Fruit fly (Drosophila melanogaster): ENCODE measurements around the gene CG12594.

CG12594 gene

dm6 chr3R:11772181-11772827 is 50.8 kb downstream of the CG12594 start:
- TF ChIP-seq Dll (optimal IDR thresholded peaks at IDR 0.05) = no peak
- no peak for TF ChIP-seq EcR (GFP tag; optimal IDR thresholded peaks at IDR 0.05)

DNA sequence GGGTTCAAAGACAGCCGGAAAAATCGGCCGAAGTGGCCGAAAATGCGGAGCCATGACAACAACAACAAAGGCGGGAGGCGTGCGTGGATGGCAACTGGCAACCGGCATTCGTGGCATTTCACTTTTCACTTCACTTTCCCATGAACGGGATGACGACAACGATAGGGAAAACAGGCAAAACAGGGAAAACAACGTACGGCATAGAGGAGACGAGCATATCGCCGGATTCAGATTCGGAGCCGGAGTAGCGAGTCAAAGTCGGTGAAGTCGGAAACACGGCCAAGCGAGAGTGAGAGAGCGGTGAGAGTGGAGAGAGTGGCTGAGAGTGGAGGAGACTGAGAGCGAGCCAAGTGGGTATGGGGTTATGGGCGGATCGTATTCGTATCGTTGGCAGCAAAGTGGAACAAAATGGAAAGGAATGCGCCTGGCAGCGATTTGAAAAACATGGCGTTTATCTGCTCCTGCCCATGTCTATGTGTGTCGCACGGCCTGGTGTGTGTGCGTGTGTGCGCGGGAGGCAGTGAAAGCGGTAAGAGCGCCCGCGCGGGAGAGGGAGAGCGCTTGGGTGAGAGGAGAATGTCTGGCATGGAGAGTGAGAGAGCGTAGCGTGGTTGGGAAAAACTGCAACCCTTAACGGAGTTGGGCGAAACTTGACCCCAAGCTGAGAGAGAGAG is 51.9 kb downstream of the CG12594 start:
- TF ChIP-seq Dll (optimal IDR thresholded peaks at IDR 0.05) = peak; percentile 91
- no peak for TF ChIP-seq usp (GFP tag; optimal IDR thresholded peaks at IDR 0.05)

DNA sequence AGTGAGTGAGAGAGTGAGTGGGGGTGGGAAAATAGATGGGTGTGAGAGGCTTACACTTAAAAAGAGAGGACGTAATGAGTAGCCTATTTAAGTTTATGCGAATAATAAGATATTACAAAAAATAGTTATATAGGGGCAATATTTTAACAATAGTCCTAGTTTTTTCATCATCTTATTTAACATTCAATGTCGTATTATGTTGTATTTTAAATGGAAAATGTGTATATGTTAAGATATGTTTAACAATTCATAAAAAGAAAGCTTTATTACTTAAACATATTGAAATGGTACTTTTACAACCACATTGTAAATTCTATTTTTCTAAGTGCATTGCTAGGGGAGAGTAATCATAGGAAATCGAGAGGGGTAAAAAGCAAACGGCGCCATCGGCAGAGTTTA is 52.5 kb downstream of the CG12594 start:
- TF ChIP-seq psq (optimal IDR thresholded peaks at IDR 0.05) = no peak
- TF ChIP-seq pan (optimal IDR thresholded peaks at IDR 0.05) = no peak
- TF ChIP-seq usp (GFP tag; optimal IDR thresholded peaks at IDR 0.05) = no peak
- no peak for TF ChIP-seq Dll (optimal IDR thresholded peaks at IDR 0.05)
- no peak for TF ChIP-seq EcR (GFP tag; optimal IDR thresholded peaks at IDR 0.05)
- TF ChIP-seq CG8478 (optimal IDR thresholded peaks at IDR 0.05) = no peak

DNA sequence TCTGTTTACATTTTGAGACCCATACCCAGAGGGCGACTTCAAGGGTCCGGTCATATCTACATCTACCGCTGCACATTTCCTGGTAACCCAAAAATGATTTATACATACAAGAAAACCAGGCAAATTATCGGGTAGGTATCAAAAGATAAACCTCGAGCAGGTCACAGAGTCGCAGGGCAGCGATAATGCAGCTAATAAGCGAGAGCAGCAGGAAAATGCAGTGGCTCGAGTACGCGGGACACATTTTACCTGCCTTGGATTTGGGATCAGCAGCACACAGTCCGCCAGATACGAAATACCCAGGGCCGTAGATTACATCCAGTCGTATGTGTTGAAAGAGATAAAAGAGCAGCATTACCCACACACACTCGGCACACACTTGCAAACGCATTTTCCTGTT is 53.7 kb downstream of the CG12594 start:
- TF ChIP-seq psq (optimal IDR thresholded peaks at IDR 0.05) (no peak), usp (GFP tag; optimal IDR thresholded peaks at IDR 0.05) (no peak), CG8478 (optimal IDR thresholded peaks at IDR 0.05) (no peak), EcR (GFP tag; optimal IDR thresholded peaks at IDR 0.05) (no peak), Dll (optimal IDR thresholded peaks at IDR 0.05) (no peak), pan (optimal IDR thresholded peaks at IDR 0.05) (no peak)

DNA sequence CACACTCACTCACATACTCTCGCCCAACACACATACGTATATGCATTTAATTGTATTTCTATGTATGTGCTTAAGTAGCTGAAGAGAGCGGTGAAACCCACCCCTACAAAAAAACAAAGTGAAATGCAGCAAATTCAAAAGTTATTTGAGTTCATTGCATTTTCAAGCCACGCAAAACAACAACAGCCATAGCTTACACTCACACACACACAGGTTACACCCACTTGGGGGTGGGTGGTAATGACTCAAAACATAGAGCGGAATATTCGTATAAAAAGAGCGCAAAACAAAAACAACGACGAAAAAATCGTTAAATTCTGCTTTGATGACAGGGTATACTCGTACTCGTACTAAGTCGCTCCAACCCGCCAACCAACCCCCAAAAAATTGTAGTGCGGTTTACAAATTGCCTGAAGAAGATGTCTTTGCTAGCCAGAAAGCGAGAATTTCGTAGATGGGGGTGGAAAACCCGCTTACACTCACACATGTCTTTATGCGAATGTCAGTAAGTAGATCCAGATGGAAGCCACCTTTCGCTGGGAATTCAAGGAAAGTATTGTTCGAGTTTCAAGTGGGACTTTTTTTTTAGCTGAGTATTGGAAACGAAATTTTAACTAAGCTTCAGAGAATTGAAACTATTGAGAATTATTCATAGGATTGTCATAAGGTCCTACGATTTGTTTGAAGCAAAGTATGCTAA is 54.7 kb downstream of the CG12594 start:
- no peak for TF ChIP-seq CG8478 (optimal IDR thresholded peaks at IDR 0.05)
- no peak for TF ChIP-seq Dll (optimal IDR thresholded peaks at IDR 0.05)

DNA sequence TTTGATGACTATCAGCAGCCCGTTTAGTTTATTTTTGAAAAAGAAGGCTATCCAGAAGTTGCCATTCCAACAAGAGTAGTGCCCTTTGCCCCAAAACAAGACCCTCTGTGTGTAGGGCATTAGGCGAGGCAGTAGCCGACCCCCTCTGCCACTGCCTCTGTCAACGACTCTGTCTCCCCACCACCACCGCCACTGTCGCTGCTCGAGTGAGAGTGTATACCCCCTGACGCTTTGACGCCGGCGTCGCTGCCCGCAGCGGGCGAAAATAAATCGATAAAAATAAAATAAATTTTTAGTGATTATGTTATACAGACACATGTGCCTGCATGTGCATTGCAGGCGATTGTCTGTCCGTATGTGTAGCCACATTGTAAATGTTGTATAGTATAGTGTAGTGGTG is 55.5 kb downstream of the CG12594 start:
- TF ChIP-seq EcR (GFP tag; optimal IDR thresholded peaks at IDR 0.05) (no peak), usp (GFP tag; optimal IDR thresholded peaks at IDR 0.05) (no peak), pan (optimal IDR thresholded peaks at IDR 0.05) (no peak), Dll (optimal IDR thresholded peaks at IDR 0.05) (no peak), psq (optimal IDR thresholded peaks at IDR 0.05) (no peak), CG8478 (optimal IDR thresholded peaks at IDR 0.05) (no peak)

DNA sequence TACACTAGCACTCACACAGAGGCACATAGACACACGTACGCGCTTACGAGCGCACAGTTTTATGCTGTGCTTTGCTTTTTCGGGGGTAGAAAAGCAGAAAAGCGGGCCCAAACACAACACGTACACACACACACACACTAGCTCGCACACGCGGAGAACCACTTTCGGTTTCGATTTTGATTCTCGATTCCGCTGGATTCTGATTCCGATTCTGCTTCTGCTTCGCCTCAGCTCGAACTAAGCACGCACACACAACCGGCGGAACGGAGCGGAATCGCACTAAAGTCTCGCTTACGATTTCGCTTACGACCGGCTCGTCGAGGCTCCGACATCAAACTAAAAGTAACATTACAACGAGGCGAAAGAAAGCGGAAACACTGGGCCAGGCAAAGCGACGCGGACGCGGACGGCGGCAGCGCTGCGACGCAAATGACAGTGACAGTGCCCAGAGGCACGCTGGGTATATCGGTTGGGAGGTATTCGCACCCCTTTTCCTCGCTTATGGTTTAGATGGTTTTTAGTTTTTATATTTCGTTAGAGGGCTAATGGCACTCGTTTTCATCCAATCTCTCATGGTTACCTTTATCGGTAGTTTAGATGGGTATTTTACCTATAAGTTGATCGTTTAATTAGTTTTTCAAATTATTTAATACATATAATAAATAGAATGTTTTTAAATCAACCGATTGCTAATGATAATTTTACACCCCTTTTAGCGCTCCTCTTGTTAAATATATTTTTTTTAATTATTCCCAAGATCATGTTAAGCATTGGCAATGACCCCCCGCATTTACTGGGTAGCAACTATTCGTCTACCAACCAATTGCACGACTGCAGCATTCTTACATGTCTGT is 56.7 kb downstream of the CG12594 start:
- TF ChIP-seq EcR (GFP tag; optimal IDR thresholded peaks at IDR 0.05) (no peak), pan (optimal IDR thresholded peaks at IDR 0.05) (peak; percentile 97), Dll (optimal IDR thresholded peaks at IDR 0.05) (peak; percentile 35), usp (GFP tag; optimal IDR thresholded peaks at IDR 0.05) (no peak)

DNA sequence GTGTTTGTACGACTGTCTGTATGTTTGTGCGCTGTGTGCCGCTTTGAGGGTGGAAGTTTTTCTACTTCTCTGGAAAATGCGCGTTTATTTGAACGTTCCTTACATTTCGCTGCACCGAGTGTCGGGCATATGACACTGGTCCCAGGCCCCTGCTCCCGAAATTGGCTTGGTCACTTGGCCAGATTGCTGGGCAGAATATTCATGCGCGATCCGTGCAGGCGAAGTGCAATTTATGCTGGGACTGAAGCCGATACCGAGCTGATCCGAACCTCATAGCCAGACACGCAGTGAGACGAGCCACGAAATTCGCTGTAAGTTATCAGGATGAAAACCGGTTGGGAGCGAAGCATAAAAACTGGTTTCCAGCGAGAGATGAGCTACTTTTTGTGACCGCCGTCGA is 57.3 kb downstream of the CG12594 start:
- TF ChIP-seq psq (optimal IDR thresholded peaks at IDR 0.05) (no peak), usp (GFP tag; optimal IDR thresholded peaks at IDR 0.05) (no peak), EcR (GFP tag; optimal IDR thresholded peaks at IDR 0.05) (no peak), Dll (optimal IDR thresholded peaks at IDR 0.05) (no peak), pan (optimal IDR thresholded peaks at IDR 0.05) (no peak)

DNA sequence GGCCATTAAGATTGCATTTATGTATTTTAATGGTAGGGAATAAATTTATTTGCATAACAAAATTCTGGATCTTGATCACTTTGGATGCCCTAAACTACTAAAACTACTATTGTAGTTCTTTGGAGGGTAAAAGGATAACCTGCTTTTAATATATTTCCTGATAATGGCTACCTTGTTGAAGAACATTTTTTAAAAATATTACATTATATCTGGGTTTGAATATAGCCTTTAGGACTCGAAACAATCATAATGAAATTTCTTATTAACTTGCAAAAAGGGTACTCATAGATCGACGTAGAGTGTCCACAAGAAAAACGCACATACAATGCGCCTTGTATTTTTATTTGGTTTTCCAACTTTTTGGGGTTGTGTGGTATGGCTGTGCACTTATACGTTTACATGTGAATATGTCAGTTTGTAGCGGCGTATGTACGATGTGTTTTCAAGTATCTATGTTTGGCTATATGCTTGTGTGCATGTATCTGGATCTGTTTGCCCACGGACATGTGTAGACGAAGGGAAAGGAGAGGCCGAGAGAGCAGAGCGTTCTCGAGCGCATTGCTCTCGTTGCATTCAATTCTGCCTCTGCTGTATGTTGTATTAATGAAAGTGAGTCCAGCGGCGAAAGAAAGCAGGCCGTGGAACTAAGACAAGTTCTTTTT is 58.0 kb downstream of the CG12594 start:
- TF ChIP-seq usp (GFP tag; optimal IDR thresholded peaks at IDR 0.05) (no peak), EcR (GFP tag; optimal IDR thresholded peaks at IDR 0.05) (peak; percentile 44 to 96)

- TF ChIP-seq CG8478 (optimal IDR thresholded peaks at IDR 0.05) (no peak), Dll (optimal IDR thresholded peaks at IDR 0.05) (no peak)
Measured at dm6 chr3R:11780181-11780688, 58.7 kb downstream of the CG12594 start.
